Worm (Caenorhabditis elegans) whole organism, mixed stage, embryonic: ENCODE data around the gene nep-4.
"Not testable (repeated sequence)": the region's sequence is repeated elsewhere in the genome, so short reads cannot be mapped to it uniquely, and the experiment has no call there.

ENCODE experiments used
- M03D4.4 ChIP-seq: sonication (generic microtip); optimal IDR thresholded peaks from 2 replicates; lab custom pipeline; 2017; ENCODE audit warnings: mild to moderate bottlenecking, missing genetic modification characterization, missing compliant biosample characterization
- bed-3 ChIP-seq: fragments of 200-800 bp; sonication (Bioruptor generic); optimal IDR thresholded peaks from 3 replicates; lab custom pipeline; 2018; ENCODE audit warnings: mild to moderate bottlenecking, missing genetic modification characterization, moderate library complexity, missing compliant biosample characterization
- blmp-1 ChIP-seq: fragments of 150-350 bp; optimal IDR thresholded peaks from 2 replicates; lab custom pipeline; 2014; ENCODE audit warnings: missing biosample characterization, missing genetic modification characterization
- ceh-39 ChIP-seq: fragments of 150-350 bp; optimal IDR thresholded peaks from 2 replicates; lab custom pipeline; 2014; ENCODE audit warnings: missing biosample characterization, missing genetic modification characterization
- ceh-43 ChIP-seq: fragments of 200-800 bp; sonication (Bioruptor generic); optimal IDR thresholded peaks from 2 replicates; lab custom pipeline; 2018; ENCODE audit warnings: mild to moderate bottlenecking, missing genetic modification characterization, moderate library complexity, missing compliant biosample characterization
- cnd-1 ChIP-seq: fragments of 200-800 bp; sonication (Bioruptor generic); optimal IDR thresholded peaks from 2 replicates; lab custom pipeline; 2018; ENCODE audit warnings: mild to moderate bottlenecking, missing genetic modification characterization, missing compliant biosample characterization
- drap-1 ChIP-seq: fragments of 200-800 bp; sonication (Bioruptor generic); optimal IDR thresholded peaks from 3 replicates; lab custom pipeline; 2018; ENCODE audit warnings: mild to moderate bottlenecking, missing genetic modification characterization, missing compliant biosample characterization
- elt-1 ChIP-seq: sonication (generic microtip); optimal IDR thresholded peaks from 2 replicates; lab custom pipeline; 2017; ENCODE audit warnings: missing genetic modification characterization, mild to moderate bottlenecking, missing compliant biosample characterization, antibody characterized with exemption, moderate library complexity, borderline replicate concordance; ENCODE audit not compliant: insufficient read depth
- elt-3 ChIP-seq: fragments of 150-350 bp; optimal IDR thresholded peaks from 2 replicates; lab custom pipeline; 2014; ENCODE audit warnings: missing biosample characterization, missing genetic modification characterization
- flh-1 ChIP-seq: fragments of 200-800 bp; sonication (Bioruptor generic); optimal IDR thresholded peaks from 2 replicates; lab custom pipeline; 2018; ENCODE audit warnings: mild to moderate bottlenecking, missing genetic modification characterization, moderate library complexity, missing compliant biosample characterization
- lin-13 ChIP-seq: fragments of 150-350 bp; optimal IDR thresholded peaks from 2 replicates; lab custom pipeline; 2014; ENCODE audit warnings: missing biosample characterization, missing genetic modification characterization
- lin-32 ChIP-seq: fragments of 200-800 bp; sonication (Bioruptor generic); optimal IDR thresholded peaks from 2 replicates; lab custom pipeline; 2018; ENCODE audit warnings: mild to moderate bottlenecking, missing genetic modification characterization, missing compliant biosample characterization
- lsy-2 ChIP-seq: fragments of 150-350 bp; optimal IDR thresholded peaks from 2 replicates; lab custom pipeline; 2014; ENCODE audit warnings: missing biosample characterization, missing genetic modification characterization
- mab-5 ChIP-seq: fragments of 150-350 bp; optimal IDR thresholded peaks from 2 replicates; lab custom pipeline; 2014; ENCODE audit warnings: missing biosample characterization, missing genetic modification characterization
- mep-1 ChIP-seq: fragments of 150-350 bp; optimal IDR thresholded peaks from 2 replicates; lab custom pipeline; 2017; ENCODE audit warnings: missing biosample characterization, missing genetic modification reagents, missing genetic modification characterization, inconsistent platforms
- mls-2 ChIP-seq: sonication (generic microtip); optimal IDR thresholded peaks from 2 replicates; lab custom pipeline; 2016; ENCODE audit warnings: mild to moderate bottlenecking, missing genetic modification characterization, moderate library complexity, missing compliant biosample characterization
- nhr-12 ChIP-seq: fragments of 150-350 bp; optimal IDR thresholded peaks from 2 replicates; lab custom pipeline; 2014; ENCODE audit warnings: missing biosample characterization, missing genetic modification characterization
- nhr-2 ChIP-seq: fragments of 150-350 bp; optimal IDR thresholded peaks from 2 replicates; lab custom pipeline; 2014; ENCODE audit warnings: missing biosample characterization, missing genetic modification characterization
- nhr-237 ChIP-seq: fragments of 150-350 bp; optimal IDR thresholded peaks from 2 replicates; lab custom pipeline; 2014; ENCODE audit warnings: missing biosample characterization, missing genetic modification characterization
- nhr-28 ChIP-seq: fragments of 150-350 bp; optimal IDR thresholded peaks from 2 replicates; lab custom pipeline; 2014; ENCODE audit warnings: missing biosample characterization, missing genetic modification characterization
- nhr-76 ChIP-seq: sonication (generic microtip); optimal IDR thresholded peaks from 2 replicates; lab custom pipeline; 2017; ENCODE audit warnings: missing biosample characterization, missing genetic modification characterization
- pha-4 ChIP-seq: fragments of 150-350 bp; optimal IDR thresholded peaks from 2 replicates; lab custom pipeline; 2018; ENCODE audit warnings: missing biosample characterization, missing genetic modification reagents, missing genetic modification characterization
- sem-2 ChIP-seq: fragments of 200-800 bp; sonication (Bioruptor generic); optimal IDR thresholded peaks from 2 replicates; lab custom pipeline; 2018; ENCODE audit warnings: mild to moderate bottlenecking, missing genetic modification characterization, missing compliant biosample characterization
- snpc-4 ChIP-seq: fragments of 150-350 bp; optimal IDR thresholded peaks from 2 replicates; lab custom pipeline; 2014; ENCODE audit warnings: missing biosample characterization, missing genetic modification characterization
- sptf-1 ChIP-seq: sonication (generic microtip); optimal IDR thresholded peaks from 2 replicates; lab custom pipeline; 2017; ENCODE audit warnings: mild to moderate bottlenecking, missing genetic modification characterization, moderate library complexity, missing compliant biosample characterization
- tbx-8 ChIP-seq: fragments of 200-800 bp; sonication (Bioruptor generic); optimal IDR thresholded peaks from 2 replicates; lab custom pipeline; 2018; ENCODE audit warnings: mild to moderate bottlenecking, missing genetic modification characterization, moderate library complexity, missing compliant biosample characterization
- unc-120 ChIP-seq: sonication (generic microtip); optimal IDR thresholded peaks from 2 replicates; lab custom pipeline; 2017; ENCODE audit warnings: missing genetic modification characterization, missing compliant biosample characterization; ENCODE audit not compliant: poor library complexity, severe bottlenecking
- unc-39 ChIP-seq: fragments of 150-350 bp; optimal IDR thresholded peaks from 2 replicates; lab custom pipeline; 2014; ENCODE audit warnings: missing biosample characterization, missing genetic modification characterization
- zip-8 ChIP-seq: fragments of 150-350 bp; optimal IDR thresholded peaks from 2 replicates; lab custom pipeline; 2014; ENCODE audit warnings: missing biosample characterization, missing genetic modification characterization
- ztf-11 ChIP-seq: fragments of 150-350 bp; optimal IDR thresholded peaks from 2 replicates; lab custom pipeline; 2014; ENCODE audit warnings: missing biosample characterization, missing genetic modification characterization

nep-4 gene

DNA sequence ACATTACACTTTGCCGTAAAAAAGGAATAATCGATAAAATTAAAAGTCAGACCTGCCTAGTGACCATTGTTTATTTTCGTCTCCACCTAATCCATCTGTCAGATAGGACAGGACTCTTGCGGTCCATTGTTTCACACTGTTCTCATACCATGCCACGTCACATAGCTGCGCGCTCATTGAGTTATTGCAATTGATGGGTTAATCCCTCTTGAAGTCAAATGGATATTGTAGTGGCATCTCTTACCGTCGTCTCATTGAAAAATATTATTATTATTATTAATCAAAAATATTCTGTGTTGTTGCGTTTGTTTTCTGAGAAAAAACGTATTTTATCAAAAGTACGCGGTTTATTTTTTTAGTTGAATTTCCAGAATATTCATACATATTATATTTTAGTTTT is 25.0 kb upstream of the nep-4 start:
- no peak for TF ChIP-seq elt-3 (tag; lab: Kevin White, UChicago)
- TF ChIP-seq nhr-2 (tag; lab: Kevin White, UChicago): peak; percentile 71

DNA sequence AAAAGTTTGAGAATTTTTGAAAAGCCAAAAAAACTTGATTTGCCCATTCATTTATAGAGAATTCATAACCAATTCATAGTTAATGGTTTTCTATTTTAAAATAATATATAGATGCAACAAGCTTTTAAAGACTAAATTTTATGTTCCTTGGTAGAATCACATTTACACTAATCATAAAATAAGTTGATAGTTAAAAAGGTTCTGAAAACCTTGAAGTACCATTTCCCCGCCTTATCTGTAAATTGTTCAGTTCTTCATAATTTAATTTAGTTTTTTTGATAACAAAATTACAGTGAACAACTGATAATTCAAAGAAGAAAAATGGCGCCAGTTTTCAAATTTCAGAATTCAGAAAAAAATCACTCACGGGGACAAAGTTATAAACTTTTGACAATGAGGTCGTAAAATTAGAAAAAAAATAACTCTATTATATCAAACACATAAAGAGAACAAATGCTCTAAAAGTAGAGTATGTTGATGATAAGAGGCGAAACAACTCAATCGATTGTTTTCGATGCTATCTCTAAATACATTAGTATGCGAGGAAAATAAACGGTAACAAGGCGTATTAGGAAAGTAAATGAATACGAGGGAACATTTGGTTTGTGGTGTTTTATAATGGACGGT is 22.1 kb upstream of the nep-4 start, which contains the start of gene F41C6.7:
Gene F41C6.7 (minus strand): TSS at position 51 of the 627 bp plus-strand sequence.
- TF ChIP-seq mab-5 (no peak), lin-13 (no peak), drap-1 (GFP tag; lab: Kevin White, UChicago) (no peak), unc-120 (tag; lab: Kevin White, UChicago) (no peak), M03D4.4 (tag; lab: Kevin White, UChicago) (no peak), flh-1 (no peak), mls-2 (tag; lab: Kevin White, UChicago) (no peak), nhr-237 (tag; lab: Kevin White, UChicago) (no peak), mep-1 (tag; lab: Kevin White, UChicago) (no peak), elt-3 (tag; lab: Kevin White, UChicago) (no peak), tbx-8 (GFP tag; lab: Kevin White, UChicago) (no peak), cnd-1 (tag; lab: Kevin White, UChicago) (no peak), pha-4 (tag; lab: Kevin White, UChicago) (no peak), ceh-39 (no peak)
- TF ChIP-seq, all 35 proteins: peak for 0

DNA sequence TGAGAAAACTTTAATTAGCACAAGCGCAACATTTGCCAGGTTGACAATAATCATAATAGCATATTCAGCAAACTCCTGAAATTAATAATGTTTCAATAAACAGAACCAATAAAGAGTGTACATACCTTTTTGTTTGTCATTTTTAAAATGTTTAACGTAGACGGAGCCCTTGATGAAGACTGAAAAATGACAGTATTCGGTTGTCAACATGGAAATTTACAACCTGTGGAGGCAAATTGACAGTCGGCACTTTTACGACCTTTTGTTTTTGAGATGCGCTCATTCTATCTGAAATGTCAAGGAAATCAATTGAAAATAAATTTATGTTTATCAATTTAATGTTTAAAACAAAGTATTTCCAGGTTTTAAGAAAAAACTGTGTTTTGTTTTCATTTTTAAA is 21.2 kb upstream of the nep-4 start:
- TF ChIP-seq lin-32 (GFP tag; lab: Kevin White, UChicago) (no peak), elt-1 (no peak), tbx-8 (GFP tag; lab: Kevin White, UChicago) (no peak), nhr-28 (tag; lab: Kevin White, UChicago) (no peak), nhr-12 (tag; lab: Kevin White, UChicago) (no peak), ztf-11 (tag; lab: Kevin White, UChicago) (no peak), snpc-4 (tag; lab: Kevin White, UChicago) (no peak), unc-39 (tag; lab: Kevin White, UChicago) (no peak), nhr-2 (tag; lab: Kevin White, UChicago) (no peak), ceh-43 (GFP tag; lab: Kevin White, UChicago) (no peak), mep-1 (tag; lab: Kevin White, UChicago) (no peak), M03D4.4 (tag; lab: Kevin White, UChicago) (no peak), lsy-2 (no peak), sptf-1 (tag; lab: Kevin White, UChicago) (no peak), unc-120 (tag; lab: Kevin White, UChicago) (no peak), bed-3 (GFP tag; lab: Kevin White, UChicago) (no peak), nhr-76 (tag; lab: Kevin White, UChicago) (no peak)
- TF ChIP-seq, all 35 proteins: peak for 0

DNA sequence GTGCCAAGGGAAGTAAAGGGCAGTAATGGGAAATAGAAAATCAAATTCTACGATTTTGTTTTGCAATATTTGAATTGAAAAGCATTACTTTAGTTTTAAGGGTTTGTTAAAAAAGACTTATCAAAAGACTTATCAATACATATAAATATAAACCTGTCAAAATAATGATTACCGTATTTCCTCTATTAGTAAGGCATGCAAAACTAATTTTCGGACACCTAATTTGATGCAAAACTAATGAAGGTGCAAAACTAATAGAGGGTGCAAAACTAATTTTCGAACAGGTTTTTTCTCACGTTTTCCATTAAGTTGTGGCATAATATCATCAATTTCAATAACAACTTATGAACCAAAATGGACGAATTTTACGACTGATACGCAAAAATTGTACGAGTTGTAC is 18.6 kb upstream of the nep-4 start, which contains the start of gene F41C6.6:
Gene F41C6.6 (minus strand): TSS at position 101 of the 400 bp plus-strand sequence.
- not testable (repeated sequence) for TF ChIP-seq pha-4, unc-120, ztf-11 (tag; lab: Kevin White, UChicago)

DNA sequence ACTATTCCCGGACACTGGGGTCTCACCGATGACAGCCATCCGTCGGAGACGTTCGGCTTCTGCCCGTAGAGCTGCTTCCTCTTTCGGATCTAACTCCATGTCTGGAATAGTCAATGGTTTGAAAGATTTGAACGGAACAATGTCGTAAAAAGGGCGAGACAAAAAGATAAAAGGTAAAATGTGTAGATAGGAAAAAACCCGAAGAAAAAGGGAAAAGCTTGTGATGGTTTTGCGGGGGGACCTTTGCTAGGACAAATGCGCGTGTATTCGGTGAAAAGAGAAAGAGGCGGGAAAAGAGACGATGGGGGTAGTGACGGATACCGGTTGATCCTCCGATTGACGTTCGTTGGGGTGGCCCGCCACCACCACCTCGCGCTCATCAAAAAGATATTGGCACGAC is 14.2 kb upstream of the nep-4 start, which contains the start of gene col-173:
Gene col-173 (minus strand): TSS at position 101 of the 400 bp plus-strand sequence.
- no peak for TF ChIP-seq flh-1
- TF ChIP-seq drap-1 (GFP tag; lab: Kevin White, UChicago): no peak

DNA sequence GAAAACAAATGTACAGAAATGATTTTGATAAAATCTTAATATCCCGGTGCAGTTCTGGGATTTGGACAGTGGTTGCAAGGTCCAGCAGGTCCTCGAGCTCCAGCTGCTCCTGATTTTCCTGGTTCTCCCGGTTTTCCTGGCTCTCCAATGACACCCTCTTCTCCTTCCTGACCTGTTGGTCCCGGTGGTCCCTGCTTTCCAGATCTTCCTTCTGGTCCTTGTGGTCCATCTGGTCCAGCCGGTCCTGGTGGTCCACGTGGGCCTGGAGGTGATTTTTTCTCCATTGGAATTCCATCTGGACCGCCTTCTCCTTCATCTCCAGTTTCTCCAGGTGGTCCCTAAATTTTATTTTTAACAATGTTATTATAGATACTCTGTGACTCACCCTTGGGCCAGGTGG is 12.0 kb upstream of the nep-4 start:
- TF ChIP-seq blmp-1 (tag; lab: Kevin White, UChicago) (no peak), lin-13 (no peak), sptf-1 (tag; lab: Kevin White, UChicago) (no peak), lsy-2 (no peak), zip-8 (tag; lab: Kevin White, UChicago) (no peak), nhr-12 (tag; lab: Kevin White, UChicago) (no peak), ceh-39 (no peak), nhr-2 (tag; lab: Kevin White, UChicago) (no peak), ztf-11 (tag; lab: Kevin White, UChicago) (no peak), sem-2 (no peak), lin-32 (GFP tag; lab: Kevin White, UChicago) (no peak), mab-5 (no peak), cnd-1 (tag; lab: Kevin White, UChicago) (no peak)
